Fruit fly (Drosophila melanogaster) whole organism, embryonic: ENCODE results near the gene Mbs.

Experiments
- ATbp ChIP-seq: fragments of 200-800 bp; sonication (Bioruptor generic); optimal IDR thresholded peaks from 2 replicates; lab custom pipeline; 2017; ENCODE audit warnings: missing biosample characterization, mild to moderate bottlenecking, missing genetic modification characterization, missing genetic modification reagents
- Abd-B ChIP-seq: fragments of 200-800 bp; sonication (Bioruptor generic); optimal IDR thresholded peaks from 2 replicates; lab custom pipeline; 2018; ENCODE audit warnings: missing biosample characterization, mild to moderate bottlenecking, missing genetic modification characterization, moderate library complexity
- Atf3 ChIP-seq: fragments of 200-800 bp; sonication (Bioruptor generic); optimal IDR thresholded peaks from 3 replicates; lab custom pipeline; 2016; ENCODE audit warnings: missing biosample characterization, missing genetic modification characterization
- B-H1 ChIP-seq: fragments of 200-800 bp; sonication (Bioruptor generic); IDR thresholded peaks from 3 replicates; pipeline ENCODE4 v1.3.6; 2022; ENCODE audit warnings: missing biosample characterization, missing genetic modification characterization
- BEAF-32 ChIP-seq: fragments of 200-800 bp; sonication (Bioruptor generic); optimal IDR thresholded peaks from 3 replicates; lab custom pipeline; 2017; ENCODE audit warnings: missing biosample characterization, missing genetic modification characterization, mild to moderate bottlenecking, moderate library complexity, missing genetic modification reagents
- CG10366 ChIP-seq: fragments of 200-800 bp; sonication (Bioruptor generic); IDR thresholded peaks from 2 replicates; pipeline ENCODE4 v1.3.6; 2022; ENCODE audit warnings: missing biosample characterization, missing genetic modification characterization
- CG10431 ChIP-seq: fragments of 200-800 bp; sonication (Bioruptor generic); optimal IDR thresholded peaks from 3 replicates; lab custom pipeline; 2018; ENCODE audit warnings: missing biosample characterization, mild to moderate bottlenecking, missing genetic modification characterization
- CG11093 ChIP-seq: fragments of 200-800 bp; sonication (Bioruptor generic); IDR thresholded peaks from 3 replicates; pipeline ENCODE4 v1.3.6; 2022; ENCODE audit warnings: missing biosample characterization, missing genetic modification characterization
- CG13123 ChIP-seq: fragments of 200-800 bp; sonication (Bioruptor generic); optimal IDR thresholded peaks from 2 replicates; lab custom pipeline; 2016; ENCODE audit warnings: missing biosample characterization, missing genetic modification characterization
- CG13624 ChIP-seq: fragments of 200-800 bp; sonication (Bioruptor generic); optimal IDR thresholded peaks from 2 replicates; lab custom pipeline; 2016; ENCODE audit warnings: missing biosample characterization, missing genetic modification characterization
- CG14050 ChIP-seq: fragments of 200-800 bp; sonication (Bioruptor generic); IDR thresholded peaks from 3 replicates; pipeline ENCODE4 v1.3.6; 2022; ENCODE audit warnings: missing biosample characterization, missing genetic modification characterization
- CG1647 ChIP-seq: fragments of 200-800 bp; sonication (Bioruptor generic); optimal IDR thresholded peaks from 3 replicates; lab custom pipeline; 2016; ENCODE audit warnings: missing biosample characterization, missing genetic modification characterization
- CG16813 ChIP-seq: fragments of 200-800 bp; sonication (Bioruptor generic); IDR thresholded peaks from 3 replicates; pipeline ENCODE4 v1.3.6; 2022; ENCODE audit warnings: missing biosample characterization, missing genetic modification characterization; ENCODE audit not compliant: partially characterized antibody
- CG16815 ChIP-seq: fragments of 200-800 bp; sonication (Bioruptor generic); optimal IDR thresholded peaks from 3 replicates; lab custom pipeline; 2017; ENCODE audit warnings: missing biosample characterization, mild to moderate bottlenecking, missing genetic modification characterization
- CG16863 ChIP-seq: fragments of 200-800 bp; sonication (Bioruptor generic); optimal IDR thresholded peaks from 3 replicates; lab custom pipeline; 2016; ENCODE audit warnings: missing biosample characterization, missing genetic modification characterization
- CG1832 ChIP-seq: fragments of 200-800 bp; sonication (Bioruptor generic); optimal IDR thresholded peaks from 2 replicates; lab custom pipeline; 2017; ENCODE audit warnings: missing biosample characterization, mild to moderate bottlenecking, missing genetic modification characterization, inconsistent platforms
- CG18764 ChIP-seq: fragments of 200-800 bp; sonication (Bioruptor generic); optimal IDR thresholded peaks from 3 replicates; lab custom pipeline; 2016; ENCODE audit warnings: missing biosample characterization, missing genetic modification characterization
- CG2202 ChIP-seq: fragments of 200-800 bp; sonication (Bioruptor generic); optimal IDR thresholded peaks from 2 replicates; lab custom pipeline; 2018; ENCODE audit warnings: missing biosample characterization, mild to moderate bottlenecking, missing genetic modification characterization
- CG30020 ChIP-seq: fragments of 200-800 bp; optimal IDR thresholded peaks from 2 replicates; lab custom pipeline; 2019; ENCODE audit warnings: missing biosample characterization, mild to moderate bottlenecking, missing genetic modification characterization, moderate library complexity
- CG3065 ChIP-seq: fragments of 200-800 bp; sonication (Bioruptor generic); optimal IDR thresholded peaks from 2 replicates; lab custom pipeline; 2016; ENCODE audit warnings: missing biosample characterization, missing genetic modification characterization
- CG4854 ChIP-seq: fragments of 200-800 bp; sonication (Bioruptor generic); optimal IDR thresholded peaks from 2 replicates; lab custom pipeline; 2016; ENCODE audit warnings: missing biosample characterization, missing genetic modification characterization, inconsistent platforms
- CG6254 ChIP-seq: fragments of 200-800 bp; sonication (Bioruptor generic); optimal IDR thresholded peaks from 3 replicates; lab custom pipeline; 2017; ENCODE audit warnings: mild to moderate bottlenecking, missing biosample characterization, missing genetic modification reagents, missing genetic modification characterization
- CG6765 ChIP-seq: fragments of 200-800 bp; sonication (Bioruptor generic); optimal IDR thresholded peaks from 3 replicates; lab custom pipeline; 2017; ENCODE audit warnings: missing biosample characterization, mild to moderate bottlenecking, missing genetic modification characterization
- CG6854 ChIP-seq: fragments of 200-800 bp; sonication (Bioruptor generic); optimal IDR thresholded peaks from 3 replicates; lab custom pipeline; 2017; ENCODE audit warnings: missing biosample characterization, mild to moderate bottlenecking, missing genetic modification characterization
- CG8944 ChIP-seq: fragments of 200-800 bp; sonication (Bioruptor generic); optimal IDR thresholded peaks from 3 replicates; lab custom pipeline; 2016; ENCODE audit warnings: missing biosample characterization, missing genetic modification characterization
- CG9215 ChIP-seq: fragments of 200-800 bp; sonication (Bioruptor generic); IDR thresholded peaks from 2 replicates; pipeline ENCODE4 v1.3.6; 2022; ENCODE audit warnings: missing biosample characterization, missing genetic modification characterization
- Dek ChIP-seq: fragments of 200-800 bp; sonication (Bioruptor generic); optimal IDR thresholded peaks from 3 replicates; lab custom pipeline; 2019; ENCODE audit warnings: missing biosample characterization, mild to moderate bottlenecking, missing genetic modification characterization, moderate library complexity
- ERR ChIP-seq: fragments of 200-800 bp; sonication (Bioruptor generic); optimal IDR thresholded peaks from 2 replicates; lab custom pipeline; 2016; ENCODE audit warnings: missing biosample characterization, missing genetic modification characterization
- Ets65A ChIP-seq: fragments of 200-800 bp; sonication (Bioruptor generic); peaks from one replicate; lab custom pipeline; 2016; ENCODE audit warnings: missing biosample characterization, missing genetic modification characterization
- HmgD ChIP-seq: fragments of 200-800 bp; sonication (Bioruptor generic); optimal IDR thresholded peaks from 3 replicates; lab custom pipeline; 2016; ENCODE audit warnings: missing biosample characterization, missing genetic modification characterization
- Hsf ChIP-seq: fragments of 200-800 bp; sonication (Bioruptor generic); optimal IDR thresholded peaks from 3 replicates; lab custom pipeline; 2016; ENCODE audit warnings: missing biosample characterization, missing genetic modification characterization
- Jarid2 ChIP-seq: fragments of 200-800 bp; sonication (Bioruptor generic); optimal IDR thresholded peaks from 3 replicates; lab custom pipeline; 2017; ENCODE audit warnings: mild to moderate bottlenecking, missing biosample characterization, missing genetic modification reagents, missing genetic modification characterization
- Lpt ChIP-seq: fragments of >200 bp; optimal IDR thresholded peaks from 2 replicates; lab custom pipeline; 2018; ENCODE audit warnings: missing biosample characterization, missing genetic modification characterization
- Rx ChIP-seq: fragments of 200-800 bp; sonication (Bioruptor generic); IDR thresholded peaks from 2 replicates; pipeline ENCODE4 v1.3.6; 2022; ENCODE audit warnings: missing biosample characterization, missing genetic modification characterization
- Spps ChIP-seq: fragments of 200-800 bp; sonication (Bioruptor generic); optimal IDR thresholded peaks from 2 replicates; lab custom pipeline; 2018; ENCODE audit warnings: missing biosample characterization, mild to moderate bottlenecking, missing genetic modification characterization
- ap ChIP-seq: fragments of 200-800 bp; sonication (Bioruptor generic); IDR thresholded peaks from 2 replicates; pipeline ENCODE4 v1.3.6; 2022; ENCODE audit warnings: missing biosample characterization, missing genetic modification characterization
- bbx ChIP-seq: fragments of 200-800 bp; sonication (Bioruptor generic); IDR thresholded peaks from 2 replicates; pipeline ENCODE4 v1.3.6; 2022; ENCODE audit warnings: missing biosample characterization, missing genetic modification characterization; ENCODE audit not compliant: partially characterized antibody
- br ChIP-seq: fragments of >200 bp; optimal IDR thresholded peaks from 2 replicates; lab custom pipeline; 2017
- cg ChIP-seq: fragments of 200-800 bp; sonication (Bioruptor generic); optimal IDR thresholded peaks from 3 replicates; lab custom pipeline; 2019; ENCODE audit warnings: missing biosample characterization, mild to moderate bottlenecking, missing genetic modification characterization, moderate library complexity
- danr ChIP-seq: fragments of 200-800 bp; sonication (Bioruptor generic); IDR thresholded peaks from 2 replicates; pipeline ENCODE4 v1.3.6; 2022; ENCODE audit warnings: missing biosample characterization, missing genetic modification characterization
- emc ChIP-seq: fragments of 200-800 bp; sonication (Bioruptor generic); optimal IDR thresholded peaks from 2 replicates; lab custom pipeline; 2016; ENCODE audit warnings: missing biosample characterization, missing genetic modification characterization
- fru ChIP-seq: fragments of >200 bp; optimal IDR thresholded peaks from 2 replicates; lab custom pipeline; 2017
- h ChIP-seq: fragments of >200 bp; optimal IDR thresholded peaks from 2 replicates; lab custom pipeline; 2017
- ham ChIP-seq: fragments of 200-800 bp; sonication (Bioruptor generic); IDR thresholded peaks from 2 replicates; pipeline ENCODE4 v1.3.6; 2022; ENCODE audit warnings: missing biosample characterization, missing genetic modification characterization
- rib ChIP-seq: fragments of 200-800 bp; sonication (Bioruptor generic); IDR thresholded peaks from 2 replicates; pipeline ENCODE4 v1.3.6; 2022; ENCODE audit warnings: missing biosample characterization, missing genetic modification characterization
- sd ChIP-seq: fragments of 200-800 bp; sonication (Bioruptor generic); optimal IDR thresholded peaks from 3 replicates; lab custom pipeline; 2018; ENCODE audit warnings: missing biosample characterization, mild to moderate bottlenecking, missing genetic modification characterization, moderate library complexity
- slp2 ChIP-seq: fragments of 200-800 bp; sonication (Bioruptor generic); optimal IDR thresholded peaks from 2 replicates; lab custom pipeline; 2016; ENCODE audit warnings: missing biosample characterization, missing genetic modification characterization
- sqz ChIP-seq: fragments of 200-800 bp; sonication (Bioruptor generic); optimal IDR thresholded peaks from 3 replicates; lab custom pipeline; 2018; ENCODE audit warnings: missing biosample characterization, mild to moderate bottlenecking, missing genetic modification characterization
- tin ChIP-seq: fragments of 200-800 bp; sonication (Bioruptor generic); optimal IDR thresholded peaks from 3 replicates; lab custom pipeline; 2016; ENCODE audit warnings: missing biosample characterization, missing genetic modification characterization
- toy ChIP-seq: fragments of 200-800 bp; sonication (Bioruptor generic); IDR thresholded peaks from 2 replicates; pipeline ENCODE4 v1.3.6; 2022; ENCODE audit warnings: missing biosample characterization, missing genetic modification characterization
- ttk ChIP-seq: fragments of 200-800 bp; sonication (Bioruptor generic); IDR thresholded peaks from 2 replicates; pipeline ENCODE4 v2.1.2; 2022; ENCODE audit warnings: missing biosample characterization, missing genetic modification characterization
- tx ChIP-seq: fragments of 200-800 bp; sonication (Bioruptor generic); optimal IDR thresholded peaks from 2 replicates; lab custom pipeline; 2016; ENCODE audit warnings: missing biosample characterization, missing genetic modification characterization
- zen ChIP-seq: fragments of 200-800 bp; sonication (Bioruptor generic); optimal IDR thresholded peaks from 3 replicates; lab custom pipeline; 2018; ENCODE audit warnings: missing biosample characterization, mild to moderate bottlenecking, missing genetic modification characterization, moderate library complexity

The Mbs gene

dm6 chr3L:16046387-16047066 lies 5.2 kb upstream of the Mbs start (continued):
- TF ChIP-seq ERR (GFP tag; lab: Kevin White, UChicago) (no peak), CG13123 (GFP tag; lab: Kevin White, UChicago) (no peak), ATbp (GFP tag; lab: Kevin White, UChicago) (no peak), CG16863 (GFP tag; lab: Kevin White, UChicago) (no peak), CG4854 (no peak), CG6254 (GFP tag; lab: Kevin White, UChicago) (no peak), ap (GFP tag; lab: Robert Waterston, UW) (no peak), Rx (GFP tag; lab: Robert Waterston, UW) (no peak), CG16813 (GFP tag; lab: Robert Waterston, UW) (no peak), Atf3 (GFP tag; lab: Kevin White, UChicago) (no peak), h (lab: Kevin White, UChicago) (no peak), CG10366 (no peak), Hsf (GFP tag; lab: Kevin White, UChicago) (no peak), BEAF-32 (GFP tag; lab: Kevin White, UChicago) (no peak), Dek (tag; lab: Kevin White, UChicago) (peak; percentile 14), Spps (no peak), toy (GFP tag; lab: Robert Waterston, UW) (no peak), Jarid2 (peak; percentile 89), CG1647 (GFP tag; lab: Kevin White, UChicago) (no peak), sqz (GFP tag; lab: Kevin White, UChicago) (peak; percentile 86), slp2 (GFP tag; lab: Kevin White, UChicago) (no peak), sd (tag; lab: Kevin White, UChicago) (peak; percentile 89), tx (no peak), B-H1 (GFP tag; lab: Robert Waterston, UW) (no peak; the same call in 2 of the 3 replicates), CG16815 (no peak), ham (no peak), Ets65A (no peak), CG18764 (GFP tag; lab: Kevin White, UChicago) (no peak), CG8944 (no peak), fru (lab: Kevin White, UChicago) (no peak), emc (GFP tag; lab: Kevin White, UChicago) (no peak), ttk (GFP tag; lab: Robert Waterston, UW) (0 out of 2 replicates have a peak, but pooled peaks have one; percentile 6), rib (GFP tag; lab: Robert Waterston, UW) (peak; percentile 66), CG3065 (GFP tag; lab: Kevin White, UChicago) (no peak), danr (GFP tag; lab: Robert Waterston, UW) (no peak), cg (GFP tag; lab: Kevin White, UChicago) (peak; percentile 53), HmgD (GFP tag; lab: Kevin White, UChicago) (no peak), CG14050 (GFP tag; lab: Robert Waterston, UW) (no peak), CG6765 (GFP tag; lab: Kevin White, UChicago) (peak; percentile 49), tin (GFP tag; lab: Kevin White, UChicago) (no peak), CG13624 (GFP tag; lab: Kevin White, UChicago) (no peak), br (lab: Kevin White, UChicago) (no peak), zen (tag; lab: Kevin White, UChicago) (no peak), CG10431 (GFP tag; lab: Kevin White, UChicago) (peak; percentile 47), CG11093 (GFP tag; lab: Robert Waterston, UW) (no peak), CG9215 (GFP tag; lab: Robert Waterston, UW) (no peak), CG30020 (no peak), Lpt (GFP tag; lab: Kevin White, UChicago) (no peak), CG6854 (GFP tag; lab: Kevin White, UChicago) (peak; percentile 43), CG2202 (tag; lab: Kevin White, UChicago) (no peak), CG1832 (GFP tag; lab: Kevin White, UChicago) (no peak), Abd-B (GFP tag; lab: Kevin White, UChicago) (no peak), bbx (peak; percentile 58; the same call in 1 of the 2 replicates)
